Fruit fly (Drosophila melanogaster): ENCODE results near the gene EMC2A.
A peak's percentile ranks its signal among the peaks of the same experiment; 100 is the strongest.

Gene EMC2A

dm6 chr3R:16986181-16987074 lies 9.4 kb downstream of the EMC2A start (continued):
- peak; percentile 95 for TF ChIP-seq caup (GFP tag; optimal IDR thresholded peaks at IDR 0.05; ENCODE audit: severe bottlenecking)

- no peak for TF ChIP-seq CG9876 (GFP tag; optimal IDR thresholded peaks at IDR 0.05)
- TF ChIP-seq slbo (GFP tag; IDR thresholded peaks at IDR 0.05): peak; percentile 49; the same call in 1 of the 2 replicates
- no peak for TF ChIP-seq CG6813 (GFP tag; optimal IDR thresholded peaks at IDR 0.05)
- peak; percentile 29 for TF ChIP-seq dmrt99B (tag; optimal IDR thresholded peaks at IDR 0.05)
- TF ChIP-seq Nf-YC (tag; optimal IDR thresholded peaks at IDR 0.05): no peak
- TF ChIP-seq CG11504 (tag; optimal IDR thresholded peaks at IDR 0.05): peak; percentile 18
- no peak for TF ChIP-seq zf30C (GFP tag; optimal IDR thresholded peaks at IDR 0.05)
- no peak for TF ChIP-seq nmo (GFP tag; optimal IDR thresholded peaks at IDR 0.05)
- peak; percentile 8; the same call in 1 of the 2 replicates for TF ChIP-seq HLH3B (GFP tag; IDR thresholded peaks at IDR 0.05)
- no peak for TF ChIP-seq CG5953 (GFP tag; IDR thresholded peaks at IDR 0.05)
- TF ChIP-seq Xbp1 (GFP tag; optimal IDR thresholded peaks at IDR 0.05): peak; percentile 4
- no peak for TF ChIP-seq Lpt (GFP tag; optimal IDR thresholded peaks at IDR 0.05)
- no peak for TF ChIP-seq mirr (GFP tag; optimal IDR thresholded peaks at IDR 0.05)
- no peak for TF ChIP-seq CG2199 (GFP tag; IDR thresholded peaks at IDR 0.05)
- 0 out of 2 replicates have a peak, but pooled peaks have one; percentile 14 for TF ChIP-seq gsb (GFP tag; IDR thresholded peaks at IDR 0.05)
- no peak for TF ChIP-seq ken (GFP tag; IDR thresholded peaks at IDR 0.05)
- no peak for TF ChIP-seq CG9609 (GFP tag; optimal IDR thresholded peaks at IDR 0.05)
- TF ChIP-seq pan (optimal IDR thresholded peaks at IDR 0.05): no peak
- peak in 1 of 2 experiments; percentile 28 for TF ChIP-seq pan (GFP tag; optimal IDR thresholded peaks at IDR 0.05 in 1 of 2, IDR thresholded peaks at IDR 0.05 in 1 of 2)
- TF ChIP-seq row (GFP tag; IDR thresholded peaks at IDR 0.05): peak; percentile 45
- TF ChIP-seq CG11695 (GFP tag; IDR thresholded peaks at IDR 0.05): no peak
- no peak for TF ChIP-seq peb (GFP tag; IDR thresholded peaks at IDR 0.05)
- TF ChIP-seq prd (optimal IDR thresholded peaks at IDR 0.05): no peak
- peak; percentile 37; the same call in 1 of the 3 replicates for TF ChIP-seq prd (GFP tag; IDR thresholded peaks at IDR 0.05)
- peak; percentile 26 for TF ChIP-seq Sox102F (GFP tag; optimal IDR thresholded peaks at IDR 0.05)
- peak; percentile 52 for TF ChIP-seq CG14441 (GFP tag; IDR thresholded peaks at IDR 0.05)
- no peak for TF ChIP-seq CTCF (GFP tag; optimal IDR thresholded peaks at IDR 0.05)
- no peak for TF ChIP-seq stwl (tag; optimal IDR thresholded peaks at IDR 0.05)
- TF ChIP-seq Ptx1 (GFP tag; IDR thresholded peaks at IDR 0.05): peak; percentile 26; the same call in 1 of the 2 replicates
- no peak for TF ChIP-seq CG16815 (GFP tag; optimal IDR thresholded peaks at IDR 0.05)
- peak in 1 of 2 experiments; percentile 9 for TF ChIP-seq Hr51 (GFP tag; optimal IDR thresholded peaks at IDR 0.05)
- TF ChIP-seq CG6854 (GFP tag; optimal IDR thresholded peaks at IDR 0.05): no peak
- peak; percentile 12 for TF ChIP-seq lbe (GFP tag; optimal IDR thresholded peaks at IDR 0.05)
- peak; percentile 78 for TF ChIP-seq Med (GFP tag)
- TF ChIP-seq D19B (GFP tag; optimal IDR thresholded peaks at IDR 0.05): peak; percentile 82
- no peak for TF ChIP-seq CG4282 (GFP tag; optimal IDR thresholded peaks at IDR 0.05)
- TF ChIP-seq zfh1 (GFP tag; IDR thresholded peaks at IDR 0.05): 0 out of 3 replicates have a peak, but pooled peaks have one; percentile 19
- no peak for TF ChIP-seq hkb (optimal IDR thresholded peaks at IDR 0.05)
- TF ChIP-seq hkb (GFP tag; IDR thresholded peaks at IDR 0.05): peak; percentile 27; the same call in 1 of the 2 replicates
- TF ChIP-seq CG33213 (GFP tag; optimal IDR thresholded peaks at IDR 0.05): no peak
- TF ChIP-seq D19A (tag; optimal IDR thresholded peaks at IDR 0.05): no peak
- no peak for TF ChIP-seq CG2889 (GFP tag; IDR thresholded peaks at IDR 0.05)
- peak; percentile 64 for TF ChIP-seq vvl (GFP tag; IDR thresholded peaks at IDR 0.05)
- peak; percentile 19 for TF ChIP-seq gem (tag; optimal IDR thresholded peaks at IDR 0.05)
- TF ChIP-seq dysf (GFP tag; IDR thresholded peaks at IDR 0.05): 0 out of 3 replicates have a peak, but pooled peaks have one; percentile 35
- no peak for TF ChIP-seq org-1 (GFP tag; optimal IDR thresholded peaks at IDR 0.05)
- TF ChIP-seq ssp (GFP tag; IDR thresholded peaks at IDR 0.05): no peak
Observed at dm6 chr3R:16985547-16985946, 10.3 kb downstream of the EMC2A start.
